Fruit fly (Drosophila melanogaster) whole organism, embryonic: ENCODE measurements around the gene cdi.

ENCODE experiments used
- Ada2b ChIP-seq: fragments of 200-800 bp; sonication (Bioruptor generic); IDR thresholded peaks from 2 replicates; pipeline ENCODE4 v1.3.6; 2022; ENCODE audit warnings: missing biosample characterization, missing genetic modification characterization
- B-H1 ChIP-seq: fragments of 200-800 bp; sonication (Bioruptor generic); IDR thresholded peaks from 3 replicates; pipeline ENCODE4 v1.3.6; 2022; ENCODE audit warnings: missing biosample characterization, missing genetic modification characterization
- CG10366 ChIP-seq: fragments of 200-800 bp; sonication (Bioruptor generic); IDR thresholded peaks from 2 replicates; pipeline ENCODE4 v1.3.6; 2022; ENCODE audit warnings: missing biosample characterization, missing genetic modification characterization
- CG10431 ChIP-seq: fragments of 200-800 bp; sonication (Bioruptor generic); optimal IDR thresholded peaks from 3 replicates; lab custom pipeline; 2018; ENCODE audit warnings: missing biosample characterization, mild to moderate bottlenecking, missing genetic modification characterization
- CG10565 ChIP-seq: fragments of 200-800 bp; sonication (Bioruptor generic); optimal IDR thresholded peaks from 3 replicates; lab custom pipeline; 2016; ENCODE audit warnings: missing biosample characterization, mild to moderate bottlenecking, missing genetic modification characterization
- CG1233 ChIP-seq: fragments of 200-800 bp; sonication (Bioruptor generic); optimal IDR thresholded peaks from 4 replicates; lab custom pipeline; 2018; ENCODE audit warnings: missing biosample characterization, mild to moderate bottlenecking, missing genetic modification characterization
- CG12769 ChIP-seq: fragments of 200-800 bp; sonication (Bioruptor generic); optimal IDR thresholded peaks from 2 replicates; lab custom pipeline; 2019; ENCODE audit warnings: missing biosample characterization, mild to moderate bottlenecking, missing genetic modification characterization, moderate library complexity
- CG15696 ChIP-seq: fragments of 200-800 bp; sonication (Bioruptor generic); optimal IDR thresholded peaks from 2 replicates; lab custom pipeline; 2019; ENCODE audit warnings: missing biosample characterization, mild to moderate bottlenecking, missing genetic modification characterization, moderate library complexity
- CG16815 ChIP-seq: fragments of 200-800 bp; sonication (Bioruptor generic); optimal IDR thresholded peaks from 3 replicates; lab custom pipeline; 2017; ENCODE audit warnings: missing biosample characterization, mild to moderate bottlenecking, missing genetic modification characterization
- CG17359 ChIP-seq: fragments of 200-800 bp; sonication (Bioruptor generic); optimal IDR thresholded peaks from 3 replicates; lab custom pipeline; 2018; ENCODE audit warnings: missing biosample characterization, mild to moderate bottlenecking, missing genetic modification characterization, moderate library complexity
- CG2889 ChIP-seq: fragments of 200-800 bp; sonication (Bioruptor generic); IDR thresholded peaks from 3 replicates; pipeline ENCODE4 v1.3.6; 2022; ENCODE audit warnings: missing biosample characterization, missing genetic modification characterization
- CG30020 ChIP-seq: fragments of 200-800 bp; optimal IDR thresholded peaks from 2 replicates; lab custom pipeline; 2019; ENCODE audit warnings: missing biosample characterization, mild to moderate bottlenecking, missing genetic modification characterization, moderate library complexity
- CG3838 ChIP-seq: fragments of 200-800 bp; sonication (Bioruptor generic); optimal IDR thresholded peaks from 3 replicates; lab custom pipeline; 2016; ENCODE audit warnings: missing biosample characterization, missing genetic modification characterization
- CG6813 ChIP-seq: fragments of 200-800 bp; sonication (Bioruptor generic); optimal IDR thresholded peaks from 2 replicates; lab custom pipeline; 2017; ENCODE audit warnings: missing biosample characterization, missing genetic modification characterization, mild to moderate bottlenecking, moderate library complexity, missing genetic modification reagents
- CG8089 ChIP-seq: fragments of 200-800 bp; sonication (Bioruptor generic); optimal IDR thresholded peaks from 3 replicates; lab custom pipeline; 2016; ENCODE audit warnings: missing biosample characterization, missing genetic modification characterization
- CG8281 ChIP-seq: fragments of 200-800 bp; sonication (Bioruptor generic); optimal IDR thresholded peaks from 2 replicates; lab custom pipeline; 2018; ENCODE audit warnings: missing biosample characterization, mild to moderate bottlenecking, missing genetic modification characterization, moderate library complexity
- D ChIP-seq, 2 experiments: fragments of 200-800 bp in 1 of 2; fragments of >200 bp in 1 of 2; sonication (Bioruptor generic) in 1 of 2; optimal IDR thresholded peaks; 2 replicates in 1 of 2; 3 replicates in 1 of 2; lab custom pipeline; 2017; ENCODE audit warnings: mild to moderate bottlenecking in 1 of 2, missing biosample characterization in 1 of 2, missing genetic modification characterization in 1 of 2, missing genetic modification reagents in 1 of 2
- Dbx ChIP-seq: fragments of 200-800 bp; sonication (Bioruptor generic); IDR thresholded peaks from 3 replicates; pipeline ENCODE4 v1.3.6; 2022; ENCODE audit warnings: missing biosample characterization, missing genetic modification characterization
- Dp ChIP-seq: fragments of 200-800 bp; sonication (Bioruptor generic); optimal IDR thresholded peaks from 2 replicates; lab custom pipeline; 2018; ENCODE audit warnings: missing biosample characterization, mild to moderate bottlenecking, missing genetic modification characterization, moderate library complexity
- Drgx ChIP-seq: fragments of 200-800 bp; sonication (Bioruptor generic); IDR thresholded peaks from 2 replicates; pipeline ENCODE4 v1.3.6; 2022; ENCODE audit warnings: missing biosample characterization, missing genetic modification characterization
- ERR ChIP-seq: fragments of 200-800 bp; sonication (Bioruptor generic); optimal IDR thresholded peaks from 2 replicates; lab custom pipeline; 2016; ENCODE audit warnings: missing biosample characterization, missing genetic modification characterization
- Elba2 ChIP-seq: fragments of 200-800 bp; sonication (Bioruptor generic); optimal IDR thresholded peaks from 3 replicates; lab custom pipeline; 2016; ENCODE audit warnings: missing biosample characterization, missing genetic modification characterization
- Ets97D ChIP-seq: fragments of 200-800 bp; sonication (Bioruptor generic); optimal IDR thresholded peaks from 3 replicates; lab custom pipeline; 2016; ENCODE audit warnings: missing biosample characterization, missing genetic modification characterization
- HLHmδ ChIP-seq: fragments of 200-800 bp; sonication (Bioruptor generic); optimal IDR thresholded peaks from 2 replicates; lab custom pipeline; 2018; ENCODE audit warnings: missing biosample characterization, mild to moderate bottlenecking, missing genetic modification characterization, moderate library complexity
- NFAT ChIP-seq: fragments of 200-800 bp; sonication (Bioruptor generic); IDR thresholded peaks from 2 replicates; pipeline ENCODE4 v1.3.6; 2022; ENCODE audit warnings: missing biosample characterization, missing genetic modification characterization
- Nf-YA ChIP-seq: fragments of 200-800 bp; sonication (Bioruptor generic); IDR thresholded peaks from 2 replicates; pipeline ENCODE4 v1.3.6; 2022; ENCODE audit warnings: missing biosample characterization, missing genetic modification characterization
- Nf-YC ChIP-seq: fragments of 200-800 bp; optimal IDR thresholded peaks from 3 replicates; lab custom pipeline; 2019; ENCODE audit warnings: missing biosample characterization, mild to moderate bottlenecking, missing genetic modification characterization, moderate library complexity
- Oaz ChIP-seq: fragments of 200-800 bp; sonication (Bioruptor generic); IDR thresholded peaks from 2 replicates; pipeline ENCODE4 v1.3.6; 2022; ENCODE audit warnings: missing biosample characterization, missing genetic modification characterization
- PHDP ChIP-seq: fragments of 200-800 bp; sonication (Bioruptor generic); optimal IDR thresholded peaks from 3 replicates; lab custom pipeline; 2018; ENCODE audit warnings: missing biosample characterization, mild to moderate bottlenecking, missing genetic modification characterization, moderate library complexity
- Spps ChIP-seq: fragments of 200-800 bp; sonication (Bioruptor generic); optimal IDR thresholded peaks from 2 replicates; lab custom pipeline; 2018; ENCODE audit warnings: missing biosample characterization, mild to moderate bottlenecking, missing genetic modification characterization
- Usf ChIP-seq: fragments of 200-800 bp; sonication (Bioruptor generic); optimal IDR thresholded peaks from 2 replicates; lab custom pipeline; 2017; ENCODE audit warnings: missing genotype, missing biosample characterization, missing genetic modification characterization
- al ChIP-seq: fragments of 200-800 bp; sonication (Bioruptor generic); IDR thresholded peaks from 2 replicates; pipeline ENCODE4 v1.3.6; 2022; ENCODE audit warnings: missing biosample characterization, missing genetic modification characterization
- cato ChIP-seq: fragments of 200-800 bp; sonication (Bioruptor generic); optimal IDR thresholded peaks from 2 replicates; lab custom pipeline; 2016; ENCODE audit warnings: missing biosample characterization, missing genetic modification characterization, borderline replicate concordance
- caup ChIP-seq: fragments of 200-800 bp; sonication (Bioruptor generic); optimal IDR thresholded peaks from 3 replicates; lab custom pipeline; 2017; ENCODE audit warnings: missing biosample characterization, mild to moderate bottlenecking, missing genetic modification characterization, moderate library complexity; ENCODE audit not compliant: severe bottlenecking
- chinmo ChIP-seq: fragments of 200-800 bp; sonication (Bioruptor generic); IDR thresholded peaks from 4 replicates; pipeline ENCODE4 v1.3.6; 2022; ENCODE audit warnings: missing biosample characterization, missing genetic modification characterization; ENCODE audit not compliant: partially characterized antibody
- chm ChIP-seq: fragments of 200-800 bp; sonication (Bioruptor generic); IDR thresholded peaks from 2 replicates; pipeline ENCODE4 v1.3.6; 2022; ENCODE audit warnings: missing biosample characterization, missing genetic modification characterization
- disco-r ChIP-seq: fragments of 200-800 bp; sonication (Bioruptor generic); optimal IDR thresholded peaks from 2 replicates; lab custom pipeline; 2016; ENCODE audit warnings: missing biosample characterization, missing genetic modification characterization
- fd64A ChIP-seq: fragments of 200-800 bp; sonication (Bioruptor generic); optimal IDR thresholded peaks from 3 replicates; lab custom pipeline; 2018; ENCODE audit warnings: missing biosample characterization, mild to moderate bottlenecking, missing genetic modification characterization
- fu2 ChIP-seq: fragments of 200-800 bp; sonication (Bioruptor generic); optimal IDR thresholded peaks from 2 replicates; lab custom pipeline; 2016; ENCODE audit warnings: missing biosample characterization, missing genetic modification characterization
- grau ChIP-seq: fragments of 200-800 bp; optimal IDR thresholded peaks from 3 replicates; lab custom pipeline; 2019; ENCODE audit warnings: missing biosample characterization, mild to moderate bottlenecking, missing genetic modification characterization, moderate library complexity
- h ChIP-seq: fragments of >200 bp; optimal IDR thresholded peaks from 2 replicates; lab custom pipeline; 2017
- hth ChIP-seq: fragments of >200 bp; optimal IDR thresholded peaks from 2 replicates; lab custom pipeline; 2017; ENCODE audit warnings: inconsistent platforms
- knrl ChIP-seq: fragments of 200-800 bp; sonication (Bioruptor generic); IDR thresholded peaks from 3 replicates; pipeline ENCODE4 v1.3.6; 2022; ENCODE audit warnings: missing biosample characterization, missing genetic modification characterization; ENCODE audit not compliant: partially characterized antibody
- luna ChIP-seq: fragments of 200-800 bp; sonication (Bioruptor generic); optimal IDR thresholded peaks from 2 replicates; lab custom pipeline; 2016; ENCODE audit warnings: missing biosample characterization, missing genetic modification characterization
- nau ChIP-seq: fragments of 200-800 bp; sonication (Bioruptor generic); optimal IDR thresholded peaks from 3 replicates; lab custom pipeline; 2017; ENCODE audit warnings: missing biosample characterization, mild to moderate bottlenecking, missing genetic modification characterization, missing genetic modification reagents
- phol ChIP-seq: fragments of 200-800 bp; sonication (Bioruptor generic); optimal IDR thresholded peaks from 3 replicates; lab custom pipeline; 2018; ENCODE audit warnings: missing biosample characterization, mild to moderate bottlenecking, missing genetic modification characterization, moderate library complexity
- sim ChIP-seq: fragments of 200-800 bp; sonication (Bioruptor generic); IDR thresholded peaks from 2 replicates; pipeline ENCODE4 v1.3.6; 2022; ENCODE audit warnings: missing biosample characterization, missing genetic modification characterization
- slbo ChIP-seq: fragments of 200-800 bp; sonication (Bioruptor generic); IDR thresholded peaks from 2 replicates; pipeline ENCODE4 v1.3.6; 2022; ENCODE audit warnings: missing biosample characterization, missing genetic modification characterization
- ssp ChIP-seq: fragments of 200-800 bp; sonication (Bioruptor generic); IDR thresholded peaks from 2 replicates; pipeline ENCODE4 v1.3.6; 2022; ENCODE audit warnings: missing biosample characterization, missing genetic modification characterization
- tgo ChIP-seq: fragments of 200-800 bp; sonication (Bioruptor generic); IDR thresholded peaks from 3 replicates; pipeline ENCODE4 v1.3.6; 2022; ENCODE audit warnings: missing biosample characterization, missing genetic modification characterization
- tna ChIP-seq: fragments of 200-800 bp; sonication (Bioruptor generic); IDR thresholded peaks from 2 replicates; pipeline ENCODE4 v1.3.6; 2022; ENCODE audit warnings: missing biosample characterization, missing genetic modification characterization; ENCODE audit not compliant: partially characterized antibody

Gene cdi

DNA sequence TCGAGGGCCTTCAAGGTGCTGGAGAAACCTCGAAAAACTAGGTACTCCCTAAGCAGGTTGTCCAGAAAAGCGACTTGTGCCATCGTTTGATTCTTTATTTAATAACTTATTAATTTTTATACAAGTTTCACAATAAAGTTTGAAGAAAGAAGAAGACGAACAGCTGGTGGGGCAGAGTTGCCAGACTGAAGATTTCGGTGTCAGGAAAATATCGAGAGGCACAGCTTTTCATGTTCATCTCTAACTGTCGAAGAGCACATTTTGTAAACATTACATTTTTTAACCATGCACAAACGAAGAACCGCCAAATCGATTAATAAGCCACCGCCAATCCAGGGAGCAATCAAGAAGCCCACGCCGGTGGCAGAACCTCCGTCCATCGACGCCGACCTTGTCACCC is 70.2 kb downstream of the cdi start, which contains the start of the genes CG6005 and CG14286 (continued):
- TF ChIP-seq CG2889 (GFP tag; lab: Robert Waterston, UW), result 0 out of 3 replicates have a peak, but pooled peaks have one; percentile 25
- peak; percentile 92 for TF ChIP-seq NFAT (GFP tag; lab: Robert Waterston, UW)
- TF ChIP-seq sim, result no peak
- TF ChIP-seq Dp (GFP tag; lab: Kevin White, UChicago), result peak; percentile 59
- TF ChIP-seq fd64A (GFP tag; lab: Kevin White, UChicago), result no peak
- peak; percentile 84 for TF ChIP-seq knrl (GFP tag; lab: Robert Waterston, UW)
- no peak for TF ChIP-seq phol (tag; lab: Kevin White, UChicago)
- TF ChIP-seq CG12769 (tag; lab: Kevin White, UChicago), result peak; percentile 69
- TF ChIP-seq Ada2b (GFP tag; lab: Robert Waterston, UW), result 0 out of 2 replicates have a peak, but pooled peaks have one; percentile 13
- TF ChIP-seq slbo, result peak; percentile 94
- TF ChIP-seq CG16815 (GFP tag; lab: Kevin White, UChicago), result no peak
- TF ChIP-seq tgo (GFP tag; lab: Robert Waterston, UW), result peak; percentile 73
- no peak for TF ChIP-seq Spps (tag; lab: Kevin White, UChicago)
- peak; percentile 34 for TF ChIP-seq Nf-YC
- TF ChIP-seq grau, result peak; percentile 52
- peak; percentile 36; the same call in 1 of the 3 replicates for TF ChIP-seq B-H1
- no peak for TF ChIP-seq CG1233 (GFP tag; lab: Kevin White, UChicago)
- TF ChIP-seq h, result no peak
- TF ChIP-seq luna (GFP tag; lab: Kevin White, UChicago), result no peak
- peak; percentile 54 for TF ChIP-seq fu2 (GFP tag; lab: Kevin White, UChicago)
- TF ChIP-seq Oaz (GFP tag; lab: Robert Waterston, UW), result no peak
- TF ChIP-seq Ets97D (GFP tag; lab: Kevin White, UChicago), result peak; percentile 50
- peak; percentile 52 for TF ChIP-seq CG8089 (GFP tag; lab: Kevin White, UChicago)
- no peak for TF ChIP-seq ERR (GFP tag; lab: Kevin White, UChicago)
- TF ChIP-seq Usf (GFP tag; lab: Kevin White, UChicago), result no peak
- no peak for TF ChIP-seq CG15696 (tag; lab: Kevin White, UChicago)
- peak; percentile 75 for TF ChIP-seq CG10366 (GFP tag; lab: Robert Waterston, UW)
- peak; percentile 45; the same call in 1 of the 2 replicates for TF ChIP-seq Nf-YA
- TF ChIP-seq PHDP, result peak; percentile 36
- peak; percentile 25 for TF ChIP-seq caup (GFP tag; lab: Kevin White, UChicago)
- peak; percentile 65 for TF ChIP-seq tna
- peak; percentile 71 for TF ChIP-seq Dbx
- peak; percentile 85 for TF ChIP-seq chm (GFP tag; lab: Robert Waterston, UW)
- no peak for TF ChIP-seq CG30020
- TF ChIP-seq HLHmδ (GFP tag; lab: Kevin White, UChicago), result no peak
- TF ChIP-seq cato (GFP tag; lab: Kevin White, UChicago), result no peak
- TF ChIP-seq CG17359, result no peak
- peak; percentile 61 for TF ChIP-seq al (GFP tag; lab: Robert Waterston, UW)
- TF ChIP-seq CG10431 (GFP tag; lab: Kevin White, UChicago), result no peak
- TF ChIP-seq disco-r (GFP tag; lab: Kevin White, UChicago), result peak; percentile 31
- TF ChIP-seq CG8281 (tag; lab: Kevin White, UChicago), result no peak
- no peak for TF ChIP-seq nau (GFP tag; lab: Kevin White, UChicago)
- TF ChIP-seq D (optimal IDR thresholded peaks at IDR 0.05; lab: Kevin White, UChicago), result no peak
- TF ChIP-seq D (GFP tag; optimal IDR thresholded peaks at IDR 0.05; lab: Kevin White, UChicago), result no peak
- TF ChIP-seq hth, result no peak
- TF ChIP-seq Drgx (GFP tag; lab: Robert Waterston, UW), result peak; percentile 52
- TF ChIP-seq CG6813 (GFP tag; lab: Kevin White, UChicago), result no peak
- peak; percentile 81; the same call in 2 of the 4 replicates for TF ChIP-seq chinmo (GFP tag; lab: Robert Waterston, UW)
- peak; percentile 45 for TF ChIP-seq ssp (GFP tag; lab: Robert Waterston, UW)
- TF ChIP-seq CG10565 (GFP tag; lab: Kevin White, UChicago), result no peak
- no peak for TF ChIP-seq Elba2 (GFP tag; lab: Kevin White, UChicago)
- TF ChIP-seq CG3838 (GFP tag; lab: Kevin White, UChicago), result no peak
